Worm (Caenorhabditis elegans) whole organism, L2 larva: ENCODE data around the gene cpl-1.

Experiments
- C34F6.9 ChIP-seq: fragments of 150-350 bp; optimal IDR thresholded peaks from 2 replicates; lab custom pipeline; 2014; ENCODE audit warnings: missing biosample characterization, missing genetic modification characterization
- F13H6.1 ChIP-seq: sonication (generic microtip); optimal IDR thresholded peaks from 2 replicates; lab custom pipeline; 2016; ENCODE audit warnings: missing genetic modification characterization, missing compliant biosample characterization
- alr-1 ChIP-seq: fragments of 150-350 bp; optimal IDR thresholded peaks from 2 replicates; lab custom pipeline; 2014; ENCODE audit warnings: missing biosample characterization, missing genetic modification characterization
- aly-2 ChIP-seq: fragments of 150-350 bp; optimal IDR thresholded peaks from 2 replicates; lab custom pipeline; 2014; ENCODE audit warnings: missing biosample characterization, missing genetic modification characterization
- ama-1 ChIP-seq: fragments of 150-350 bp; optimal IDR thresholded peaks from 2 replicates; lab custom pipeline; 2018; ENCODE audit warnings: inconsistent platforms
- blmp-1 ChIP-seq: sonication (generic microtip); optimal IDR thresholded peaks from 2 replicates; lab custom pipeline; 2017; ENCODE audit warnings: missing genetic modification characterization, mild to moderate bottlenecking, missing compliant biosample characterization, antibody characterized with exemption, moderate library complexity; ENCODE audit not compliant: insufficient read depth
- ceh-16 ChIP-seq: fragments of 150-350 bp; optimal IDR thresholded peaks from 2 replicates; lab custom pipeline; 2014; ENCODE audit warnings: missing biosample characterization, missing genetic modification characterization
- ceh-82 ChIP-seq: fragments of 150-350 bp; optimal IDR thresholded peaks from 2 replicates; lab custom pipeline; 2014; ENCODE audit warnings: missing biosample characterization, missing genetic modification characterization
- crh-2 ChIP-seq: sonication (generic microtip); optimal IDR thresholded peaks from 2 replicates; lab custom pipeline; 2017; ENCODE audit warnings: missing biosample characterization, missing genetic modification characterization
- egl-27 ChIP-seq: sonication (generic microtip); optimal IDR thresholded peaks from 3 replicates; lab custom pipeline; 2017; ENCODE audit warnings: missing biosample characterization, missing genetic modification reagents, missing genetic modification characterization
- elt-3 ChIP-seq: sonication (generic microtip); optimal IDR thresholded peaks from 2 replicates; lab custom pipeline; 2017; ENCODE audit warnings: missing biosample characterization, missing genetic modification characterization
- fos-1 ChIP-seq: fragments of 150-350 bp; optimal IDR thresholded peaks from 2 replicates; lab custom pipeline; 2014; ENCODE audit warnings: missing biosample characterization, missing genetic modification characterization
- gmeb-1 ChIP-seq: fragments of 150-350 bp; optimal IDR thresholded peaks from 2 replicates; lab custom pipeline; 2014; ENCODE audit warnings: missing biosample characterization, missing genetic modification characterization
- lin-11 ChIP-seq: fragments of 150-350 bp; sonication (generic microtip); optimal IDR thresholded peaks from 2 replicates; lab custom pipeline; 2014; ENCODE audit warnings: missing biosample characterization, missing genetic modification characterization, inconsistent platforms, mixed read lengths
- lin-13 ChIP-seq: fragments of 150-350 bp; optimal IDR thresholded peaks from 2 replicates; lab custom pipeline; 2014; ENCODE audit warnings: missing biosample characterization, missing genetic modification reagents, missing genetic modification characterization
- lsy-2 ChIP-seq, 2 experiments: fragments of 150-350 bp in 1 of 2; sonication (generic microtip) in 1 of 2; optimal IDR thresholded peaks; 2 replicates each; lab custom pipeline; 2014 to 2017; ENCODE audit warnings: missing biosample characterization in 2 of 2, missing genetic modification characterization in 2 of 2
- mdl-1 ChIP-seq, 2 experiments: fragments of 150-350 bp in 1 of 2; sonication (generic microtip) in 1 of 2; optimal IDR thresholded peaks; 2 replicates each; lab custom pipeline; 2017; ENCODE audit warnings: missing biosample characterization in 2 of 2, missing genetic modification characterization in 2 of 2
- nhr-11 ChIP-seq: fragments of 150-350 bp; optimal IDR thresholded peaks from 2 replicates; lab custom pipeline; 2014; ENCODE audit warnings: missing biosample characterization, missing genetic modification characterization
- nhr-12 ChIP-seq: fragments of 150-350 bp; optimal IDR thresholded peaks from 2 replicates; lab custom pipeline; 2014; ENCODE audit warnings: missing biosample characterization, missing genetic modification characterization
- nhr-129 ChIP-seq: fragments of 150-350 bp; optimal IDR thresholded peaks from 2 replicates; lab custom pipeline; 2014; ENCODE audit warnings: missing biosample characterization, missing genetic modification characterization
- nhr-21 ChIP-seq: fragments of 150-350 bp; optimal IDR thresholded peaks from 2 replicates; lab custom pipeline; 2014; ENCODE audit warnings: missing biosample characterization, missing genetic modification characterization
- nhr-25 ChIP-seq: fragments of 150-350 bp; sonication (generic microtip); optimal IDR thresholded peaks from 3 replicates; lab custom pipeline; 2014; ENCODE audit warnings: missing biosample characterization, missing genetic modification characterization
- nhr-77 ChIP-seq: fragments of 150-350 bp; optimal IDR thresholded peaks from 2 replicates; lab custom pipeline; 2014; ENCODE audit warnings: missing biosample characterization, missing genetic modification characterization
- peb-1 ChIP-seq: fragments of 150-350 bp; optimal IDR thresholded peaks from 2 replicates; lab custom pipeline; 2014; ENCODE audit warnings: missing biosample characterization, missing genetic modification characterization
- snpc-4 ChIP-seq: fragments of 150-350 bp; optimal IDR thresholded peaks from 2 replicates; lab custom pipeline; 2014; ENCODE audit warnings: missing biosample characterization, missing genetic modification characterization
- unc-55 ChIP-seq: fragments of 150-350 bp; sonication (generic microtip); optimal IDR thresholded peaks from 3 replicates; lab custom pipeline; 2014; ENCODE audit warnings: missing biosample characterization, missing genetic modification reagents, missing genetic modification characterization
- zag-1 ChIP-seq: fragments of 150-350 bp; optimal IDR thresholded peaks from 2 replicates; lab custom pipeline; 2014; ENCODE audit warnings: missing biosample characterization, missing genetic modification characterization
- ztf-1 ChIP-seq: fragments of 200-800 bp; sonication (Bioruptor generic); conservative IDR thresholded peaks from 2 replicates; pipeline ENCODE4 v1.3.6; 2022; ENCODE audit warnings: missing genetic modification characterization, missing compliant biosample characterization
- ztf-11 ChIP-seq: sonication (generic microtip); optimal IDR thresholded peaks from 2 replicates; lab custom pipeline; 2017; ENCODE audit warnings: missing biosample characterization, missing genetic modification characterization
- ztf-4 ChIP-seq: fragments of 150-350 bp; optimal IDR thresholded peaks from 2 replicates; lab custom pipeline; 2014; ENCODE audit warnings: missing biosample characterization, missing genetic modification characterization

Gene cpl-1

DNA sequence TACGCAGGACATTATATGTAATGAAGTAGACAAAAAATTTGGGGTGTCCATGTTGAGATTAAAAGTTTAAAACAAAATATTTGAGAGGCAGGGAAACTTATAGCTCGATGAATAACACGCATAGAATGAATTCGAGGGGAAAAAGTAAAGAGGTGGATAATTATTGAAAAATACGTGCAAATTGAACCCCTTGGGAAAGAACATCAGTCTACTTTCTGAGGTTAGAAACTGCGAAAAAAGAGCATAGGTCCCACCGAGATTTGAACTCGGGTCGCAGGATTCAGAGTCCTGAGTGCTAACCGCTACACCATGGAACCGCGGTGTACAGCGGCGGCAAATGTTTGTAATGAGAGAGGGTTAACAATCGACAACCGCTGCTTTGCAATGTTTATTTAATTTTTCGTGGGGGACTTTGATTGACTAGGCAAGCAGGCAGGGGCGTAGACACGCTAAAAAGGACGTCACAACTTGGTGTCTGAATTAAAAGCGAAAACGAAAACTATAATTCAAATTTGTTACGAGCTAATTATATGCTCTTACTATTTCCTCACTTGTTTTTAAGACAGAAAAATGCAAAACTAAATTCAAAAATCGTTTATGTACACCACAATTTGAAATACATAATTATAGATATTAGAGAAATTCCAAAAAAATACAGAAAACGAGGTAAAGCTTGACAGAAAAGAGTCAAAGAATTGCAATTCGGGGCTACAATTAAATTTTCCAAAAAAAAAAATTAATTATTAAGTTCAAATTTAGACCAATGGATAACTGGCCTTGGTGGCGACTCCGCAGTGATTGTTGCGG lies 3.0 kb downstream of the cpl-1 start, which contains the start of gene srh-269 (continued):
- TF ChIP-seq nhr-129 (tag; lab: Kevin White, UChicago) (peak; percentile 76), crh-2 (tag; lab: Kevin White, UChicago) (peak; percentile 13), unc-55 (GFP tag; lab: Kevin White, UChicago) (no peak), ztf-4 (peak; percentile 16)

DNA sequence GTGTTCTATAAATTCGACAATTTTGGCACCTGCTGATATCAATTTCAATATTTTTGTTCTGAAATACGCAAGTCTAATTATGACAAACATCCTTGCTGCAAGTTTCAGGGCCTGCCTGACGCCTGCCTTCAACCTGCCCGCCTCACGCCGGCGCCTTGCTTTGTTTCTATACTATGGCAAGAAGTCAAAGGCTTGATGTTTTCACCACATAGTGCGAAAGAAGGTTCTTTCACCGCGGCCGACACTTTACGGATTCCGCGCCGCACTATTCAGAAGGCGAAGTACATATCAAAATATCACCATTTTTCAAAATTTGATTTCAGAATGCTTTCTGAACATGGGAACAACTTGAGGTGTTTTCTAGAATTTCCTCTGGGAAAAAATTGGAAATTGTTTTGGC lies 5.7 kb downstream of the cpl-1 start:
- TF ChIP-seq ceh-82 (no peak), nhr-11 (tag; lab: Kevin White, UChicago) (no peak), zag-1 (no peak), C34F6.9 (no peak), snpc-4 (tag; lab: Kevin White, UChicago) (no peak), gmeb-1 (tag; lab: Kevin White, UChicago) (no peak)

DNA sequence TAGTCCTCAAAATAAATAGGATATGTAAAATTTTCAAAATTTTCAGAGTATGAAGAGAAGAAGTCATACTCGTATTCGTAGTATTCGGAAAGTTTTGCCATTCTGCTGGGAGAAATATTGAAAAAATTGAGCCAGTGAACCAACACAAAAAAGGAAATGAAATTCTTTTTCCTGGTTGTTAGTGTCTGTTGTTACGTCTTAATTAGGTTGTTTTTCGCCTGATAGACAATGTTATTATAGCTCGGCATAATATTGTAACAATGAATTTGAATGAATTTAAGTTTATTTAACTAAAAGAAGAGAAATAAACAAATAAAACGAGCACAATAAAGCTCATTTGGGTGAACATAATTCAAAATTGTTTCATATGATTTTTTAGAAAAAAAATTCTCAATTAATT lies 6.7 kb downstream of the cpl-1 start, which contains the start of gene srw-73:
srw-73 (minus strand) TSS at position 101 of the 400 bp plus-strand sequence.
- TF ChIP-seq aly-2 (tag; lab: Kevin White, UChicago): no peak
- TF ChIP-seq lin-13 (GFP tag; lab: Kevin White, UChicago): no peak
- TF ChIP-seq F13H6.1 (tag; lab: Kevin White, UChicago): no peak
- TF ChIP-seq nhr-12 (tag; lab: Kevin White, UChicago): no peak
- no peak for TF ChIP-seq ceh-82
- TF ChIP-seq, all 48 proteins: peak for 0

DNA sequence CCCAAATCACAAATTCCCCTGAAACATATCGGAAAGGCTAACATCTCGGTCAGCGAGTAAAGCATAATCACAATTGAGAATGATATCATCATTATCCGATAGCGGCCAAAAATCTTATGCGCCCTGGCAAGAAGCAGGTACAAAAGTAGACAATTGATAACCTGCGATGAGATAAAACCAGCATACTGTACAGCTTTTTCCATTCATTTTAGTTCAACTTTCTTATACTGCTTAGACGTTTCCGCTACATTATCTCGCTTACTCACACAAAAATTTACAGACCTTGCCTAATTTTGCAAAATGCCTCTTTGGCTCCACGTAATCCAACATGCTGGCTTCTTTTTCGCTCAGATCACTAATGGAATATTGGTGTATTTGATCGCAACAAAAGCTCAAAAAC lies 12.2 kb downstream of the cpl-1 start, which contains the start of gene str-150:
str-150 (plus strand) TSS at position 301 of the 400 bp plus-strand sequence.
- TF ChIP-seq nhr-25 (tag; lab: Kevin White, UChicago) (no peak), nhr-11 (tag; lab: Kevin White, UChicago) (no peak), nhr-21 (tag; lab: Kevin White, UChicago) (no peak), ztf-1 (GFP tag; lab: Robert Waterston, UW) (no peak), ceh-16 (tag; lab: Kevin White, UChicago) (no peak), mdl-1 (tag; optimal IDR thresholded peaks at IDR 0.05; lab: Kevin White, UChicago) (no peak), F13H6.1 (tag; lab: Kevin White, UChicago) (no peak), lin-11 (tag; lab: Kevin White, UChicago) (no peak), lsy-2 (tag; optimal IDR thresholded peaks at IDR 0.05; lab: Kevin White, UChicago) (no peak), peb-1 (tag; lab: Kevin White, UChicago) (no peak)

DNA sequence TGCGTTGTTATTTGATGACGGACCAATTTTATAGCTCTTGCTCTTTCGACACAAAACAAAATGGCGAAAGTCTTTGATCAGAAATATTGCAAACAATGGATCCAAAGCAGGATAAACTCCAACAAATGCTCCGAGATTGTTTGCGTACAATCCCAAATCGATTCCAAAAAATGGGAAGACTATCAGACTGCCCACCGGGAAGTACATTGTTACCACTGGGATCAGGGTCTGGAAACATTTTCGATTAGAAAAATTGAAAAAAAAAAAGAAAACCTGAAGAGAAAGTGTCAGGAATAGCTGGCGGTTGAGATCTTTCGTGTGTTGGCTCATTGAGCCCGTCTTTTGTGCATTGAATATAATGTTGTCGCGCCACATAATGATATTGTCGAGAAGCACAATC lies 14.1 kb downstream of the cpl-1 start:
- TF ChIP-seq nhr-11 (tag; lab: Kevin White, UChicago): no peak
- TF ChIP-seq aly-2 (tag; lab: Kevin White, UChicago): no peak
- no peak for TF ChIP-seq blmp-1 (tag; lab: Kevin White, UChicago)
- TF ChIP-seq egl-27 (tag; lab: Kevin White, UChicago): no peak
- TF ChIP-seq nhr-77 (tag; lab: Kevin White, UChicago): no peak
- no peak for TF ChIP-seq ama-1 (lab: Kevin White, UChicago)
- TF ChIP-seq lin-11 (tag; lab: Kevin White, UChicago): no peak
- no peak for TF ChIP-seq ztf-11 (tag; lab: Kevin White, UChicago)
- TF ChIP-seq nhr-129 (tag; lab: Kevin White, UChicago): no peak
- TF ChIP-seq elt-3 (tag; lab: Kevin White, UChicago): no peak
- TF ChIP-seq ceh-82: no peak
- no peak for TF ChIP-seq alr-1 (tag; lab: Kevin White, UChicago)
- TF ChIP-seq gmeb-1 (tag; lab: Kevin White, UChicago): no peak
- TF ChIP-seq zag-1: no peak

DNA sequence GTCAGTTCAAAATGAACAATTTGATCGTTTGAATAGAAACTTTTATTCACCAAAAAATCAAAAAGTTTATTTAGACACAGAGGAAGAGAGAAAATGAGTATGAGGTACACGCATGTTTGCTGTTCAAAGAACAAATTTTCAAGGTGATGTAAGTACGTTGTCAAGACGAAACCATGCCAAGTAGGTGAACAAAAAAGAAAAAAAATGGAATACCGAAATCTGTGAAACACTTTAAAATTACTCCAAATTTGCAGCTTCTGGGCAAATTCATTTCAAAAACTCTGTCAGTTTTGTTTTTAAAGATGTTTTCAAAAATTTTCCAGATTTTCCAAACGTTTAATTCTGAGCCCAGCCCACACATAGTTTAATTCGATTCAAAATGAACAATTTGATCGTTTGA lies 14.7 kb downstream of the cpl-1 start, which contains the start of gene nhr-271:
nhr-271 (minus strand) TSS at position 101 of the 400 bp plus-strand sequence.
- no peak for TF ChIP-seq ama-1 (lab: Kevin White, UChicago)
- TF ChIP-seq peb-1 (tag; lab: Kevin White, UChicago): no peak
- TF ChIP-seq fos-1: no peak
